Worm (Caenorhabditis elegans) whole organism, mixed stage, embryonic: Measurements from ENCODE around the gene T07D4.2.

ENCODE experiments used
- bed-3 ChIP-seq: fragments of 200-800 bp; sonication (Bioruptor generic); optimal IDR thresholded peaks from 3 replicates; lab custom pipeline; 2018; ENCODE audit warnings: mild to moderate bottlenecking, missing genetic modification characterization, moderate library complexity, missing compliant biosample characterization
- blmp-1 ChIP-seq: fragments of 150-350 bp; optimal IDR thresholded peaks from 2 replicates; lab custom pipeline; 2014; ENCODE audit warnings: missing biosample characterization, missing genetic modification characterization
- elt-1 ChIP-seq: sonication (generic microtip); optimal IDR thresholded peaks from 2 replicates; lab custom pipeline; 2017; ENCODE audit warnings: missing genetic modification characterization, mild to moderate bottlenecking, missing compliant biosample characterization, antibody characterized with exemption, moderate library complexity, borderline replicate concordance; ENCODE audit not compliant: insufficient read depth
- elt-3 ChIP-seq: fragments of 150-350 bp; optimal IDR thresholded peaks from 2 replicates; lab custom pipeline; 2014; ENCODE audit warnings: missing biosample characterization, missing genetic modification characterization
- flh-1 ChIP-seq: fragments of 200-800 bp; sonication (Bioruptor generic); optimal IDR thresholded peaks from 2 replicates; lab custom pipeline; 2018; ENCODE audit warnings: mild to moderate bottlenecking, missing genetic modification characterization, moderate library complexity, missing compliant biosample characterization
- lin-13 ChIP-seq: fragments of 150-350 bp; optimal IDR thresholded peaks from 2 replicates; lab custom pipeline; 2014; ENCODE audit warnings: missing biosample characterization, missing genetic modification characterization
- nhr-12 ChIP-seq: fragments of 150-350 bp; optimal IDR thresholded peaks from 2 replicates; lab custom pipeline; 2014; ENCODE audit warnings: missing biosample characterization, missing genetic modification characterization
- nhr-28 ChIP-seq: fragments of 150-350 bp; optimal IDR thresholded peaks from 2 replicates; lab custom pipeline; 2014; ENCODE audit warnings: missing biosample characterization, missing genetic modification characterization
- nhr-76 ChIP-seq: sonication (generic microtip); optimal IDR thresholded peaks from 2 replicates; lab custom pipeline; 2017; ENCODE audit warnings: missing biosample characterization, missing genetic modification characterization
- sptf-1 ChIP-seq: sonication (generic microtip); optimal IDR thresholded peaks from 2 replicates; lab custom pipeline; 2017; ENCODE audit warnings: mild to moderate bottlenecking, missing genetic modification characterization, moderate library complexity, missing compliant biosample characterization
- unc-39 ChIP-seq: fragments of 150-350 bp; optimal IDR thresholded peaks from 2 replicates; lab custom pipeline; 2014; ENCODE audit warnings: missing biosample characterization, missing genetic modification characterization
- ztf-11 ChIP-seq: fragments of 150-350 bp; optimal IDR thresholded peaks from 2 replicates; lab custom pipeline; 2014; ENCODE audit warnings: missing biosample characterization, missing genetic modification characterization

- no peak for TF ChIP-seq elt-3 (tag; lab: Kevin White, UChicago)
- TF ChIP-seq sptf-1 (tag; lab: Kevin White, UChicago) = no peak
- TF ChIP-seq unc-39 (tag; lab: Kevin White, UChicago) = no peak
- TF ChIP-seq bed-3 = no peak
- no peak for TF ChIP-seq blmp-1
- no peak for TF ChIP-seq nhr-28
- TF ChIP-seq lin-13 (tag; lab: Kevin White, UChicago) = no peak
- no peak for TF ChIP-seq ztf-11 (tag; lab: Kevin White, UChicago)
- no peak for TF ChIP-seq nhr-76 (tag; lab: Kevin White, UChicago)
- no peak for TF ChIP-seq flh-1 (GFP tag; lab: Kevin White, UChicago)
- no peak for TF ChIP-seq nhr-12 (tag; lab: Kevin White, UChicago)
- TF ChIP-seq elt-1 (tag; lab: Kevin White, UChicago) = no peak
Observed at ce11 chrII:8832941-8833340, 40.8 kb downstream of the T07D4.2 start.
